Fruit fly (Drosophila melanogaster): ENCODE data around the gene CG10654.
A peak's percentile ranks its signal among the peaks of the same experiment; 100 is the strongest.

- TF ChIP-seq CG12768 (GFP tag; optimal IDR thresholded peaks at IDR 0.05) (peak; percentile 57), cic (GFP tag; optimal IDR thresholded peaks at IDR 0.05) (no peak), bab1 (GFP tag; optimal IDR thresholded peaks at IDR 0.05) (no peak), Hr96 (GFP tag; optimal IDR thresholded peaks at IDR 0.05) (no peak), CG11617 (GFP tag; optimal IDR thresholded peaks at IDR 0.05) (no peak), CG14711 (tag; optimal IDR thresholded peaks at IDR 0.05) (no peak), CG7101 (tag; optimal IDR thresholded peaks at IDR 0.05) (no peak), Mnt (GFP tag; optimal IDR thresholded peaks at IDR 0.05) (no peak), pad (GFP tag; optimal IDR thresholded peaks at IDR 0.05) (peak; percentile 2), cnc (optimal IDR thresholded peaks at IDR 0.05) (no peak)
These were observed 10.0 kb upstream of the CG10654 start for dm6 chr3L:12517443-12518209.
